Fruit fly (Drosophila melanogaster) whole organism, embryonic: ENCODE results near the gene Polr3E.

Experiments used
- Atf3 ChIP-seq: fragments of 200-800 bp; sonication (Bioruptor generic); optimal IDR thresholded peaks from 3 replicates; lab custom pipeline; 2016; ENCODE audit warnings: missing biosample characterization, missing genetic modification characterization
- CG1233 ChIP-seq: fragments of 200-800 bp; sonication (Bioruptor generic); optimal IDR thresholded peaks from 4 replicates; lab custom pipeline; 2018; ENCODE audit warnings: missing biosample characterization, mild to moderate bottlenecking, missing genetic modification characterization
- CG13123 ChIP-seq: fragments of 200-800 bp; sonication (Bioruptor generic); optimal IDR thresholded peaks from 2 replicates; lab custom pipeline; 2016; ENCODE audit warnings: missing biosample characterization, missing genetic modification characterization
- CG13424 ChIP-seq: fragments of 200-800 bp; sonication (Bioruptor generic); optimal IDR thresholded peaks from 2 replicates; lab custom pipeline; 2019; ENCODE audit warnings: missing biosample characterization, mild to moderate bottlenecking, missing genetic modification characterization, moderate library complexity
- CG14050 ChIP-seq: fragments of 200-800 bp; sonication (Bioruptor generic); IDR thresholded peaks from 3 replicates; pipeline ENCODE4 v1.3.6; 2022; ENCODE audit warnings: missing biosample characterization, missing genetic modification characterization
- CG14860 ChIP-seq: fragments of 200-800 bp; sonication (Bioruptor generic); IDR thresholded peaks from 3 replicates; pipeline ENCODE4 v1.3.6; 2022; ENCODE audit warnings: missing biosample characterization, missing genetic modification characterization; ENCODE audit not compliant: partially characterized antibody
- CG6683 ChIP-seq: fragments of 200-800 bp; sonication (Bioruptor generic); optimal IDR thresholded peaks from 2 replicates; lab custom pipeline; 2017; ENCODE audit warnings: missing biosample characterization, mild to moderate bottlenecking, missing genetic modification characterization, missing genetic modification reagents
- CG7556 ChIP-seq: fragments of 200-800 bp; sonication (Bioruptor generic); optimal IDR thresholded peaks from 2 replicates; lab custom pipeline; 2017; ENCODE audit warnings: missing biosample characterization, mild to moderate bottlenecking, missing genetic modification characterization
- CG8359 ChIP-seq: fragments of 200-800 bp; sonication (Bioruptor generic); optimal IDR thresholded peaks from 2 replicates; lab custom pipeline; 2017; ENCODE audit warnings: missing biosample characterization, mild to moderate bottlenecking, missing genetic modification characterization, borderline replicate concordance
- CG9817 ChIP-seq: fragments of 200-800 bp; sonication (Bioruptor generic); optimal IDR thresholded peaks from 2 replicates; lab custom pipeline; 2018; ENCODE audit warnings: missing biosample characterization, mild to moderate bottlenecking, missing genetic modification characterization, moderate library complexity
- Camta ChIP-seq: fragments of 200-800 bp; sonication (Bioruptor generic); optimal IDR thresholded peaks from 2 replicates; lab custom pipeline; 2016; ENCODE audit warnings: missing biosample characterization, missing genetic modification characterization
- Chrac-16 ChIP-seq: fragments of 200-800 bp; sonication (Bioruptor generic); optimal IDR thresholded peaks from 3 replicates; lab custom pipeline; 2016; ENCODE audit warnings: missing biosample characterization, missing genetic modification characterization
- Drgx ChIP-seq: fragments of 200-800 bp; sonication (Bioruptor generic); IDR thresholded peaks from 2 replicates; pipeline ENCODE4 v1.3.6; 2022; ENCODE audit warnings: missing biosample characterization, missing genetic modification characterization
- Gug ChIP-seq: fragments of 200-800 bp; sonication (Bioruptor generic); IDR thresholded peaks from 4 replicates; pipeline ENCODE4 v1.3.6; 2022; ENCODE audit warnings: missing biosample characterization, missing genetic modification characterization
- Hr78 ChIP-seq, 2 experiments: fragments of 200-800 bp in 1 of 2; fragments of >200 bp in 1 of 2; sonication (Bioruptor generic) in 1 of 2; optimal IDR thresholded peaks; 2 replicates each; lab custom pipeline; 2017 to 2019; ENCODE audit warnings: missing biosample characterization in 2 of 2, missing genetic modification characterization in 2 of 2, mild to moderate bottlenecking in 1 of 2, moderate library complexity in 1 of 2
- MTF-1 ChIP-seq: fragments of 200-800 bp; sonication (Bioruptor generic); optimal IDR thresholded peaks from 2 replicates; lab custom pipeline; 2018; ENCODE audit warnings: missing biosample characterization, mild to moderate bottlenecking, missing genetic modification characterization, borderline replicate concordance
- Opbp ChIP-seq: fragments of 200-800 bp; sonication (Bioruptor generic); IDR thresholded peaks from 3 replicates; pipeline ENCODE4 v1.3.6; 2022; ENCODE audit warnings: missing biosample characterization, missing genetic modification characterization; ENCODE audit not compliant: partially characterized antibody
- Poxn ChIP-seq: fragments of 200-800 bp; sonication (Bioruptor generic); IDR thresholded peaks from 2 replicates; pipeline ENCODE4 v1.3.6; 2022; ENCODE audit warnings: missing biosample characterization, missing genetic modification characterization
- Sox100B ChIP-seq: fragments of 200-800 bp; sonication (Bioruptor generic); optimal IDR thresholded peaks from 3 replicates; lab custom pipeline; 2018; ENCODE audit warnings: missing biosample characterization, mild to moderate bottlenecking, missing genetic modification characterization
- Sox102F ChIP-seq: fragments of 200-800 bp; sonication (Bioruptor generic); optimal IDR thresholded peaks from 2 replicates; lab custom pipeline; 2018; ENCODE audit warnings: missing biosample characterization, mild to moderate bottlenecking, missing genetic modification characterization, moderate library complexity
- Sry-δ ChIP-seq: fragments of 200-800 bp; sonication (Bioruptor generic); optimal IDR thresholded peaks from 2 replicates; lab custom pipeline; 2016; ENCODE audit warnings: missing biosample characterization, missing genetic modification characterization
- Stat92E ChIP-seq, 3 experiments: fragments of >200 bp in 2 of 3; fragments of 200-800 bp in 1 of 3; sonication (Bioruptor generic) in 1 of 3; optimal IDR thresholded peaks; 2 replicates each; lab custom pipeline; 2017 to 2019; ENCODE audit warnings: missing biosample characterization in 3 of 3, missing genetic modification characterization in 3 of 3, mild to moderate bottlenecking in 1 of 3, moderate library complexity in 1 of 3
- al ChIP-seq: fragments of 200-800 bp; sonication (Bioruptor generic); IDR thresholded peaks from 2 replicates; pipeline ENCODE4 v1.3.6; 2022; ENCODE audit warnings: missing biosample characterization, missing genetic modification characterization
- ase ChIP-seq: fragments of 200-800 bp; sonication (Bioruptor generic); IDR thresholded peaks from 3 replicates; pipeline ENCODE4 v1.3.6; 2022; ENCODE audit warnings: missing biosample characterization, missing genetic modification characterization
- bsh ChIP-seq, 2 experiments: fragments of 200-800 bp; sonication (Bioruptor generic); optimal IDR thresholded peaks; 2 replicates each; lab custom pipeline; 2017 to 2018; ENCODE audit warnings: mild to moderate bottlenecking in 2 of 2, missing biosample characterization in 2 of 2, missing genetic modification characterization in 2 of 2, moderate library complexity in 1 of 2
- dm ChIP-seq: fragments of 200-800 bp; sonication (Bioruptor generic); optimal IDR thresholded peaks from 3 replicates; lab custom pipeline; 2016; ENCODE audit warnings: missing biosample characterization, missing genetic modification characterization
- exex ChIP-seq: fragments of 200-800 bp; sonication (Bioruptor generic); optimal IDR thresholded peaks from 4 replicates; lab custom pipeline; 2018; ENCODE audit warnings: missing biosample characterization, mild to moderate bottlenecking, missing genetic modification characterization, moderate library complexity
- hb ChIP-seq: fragments of 200-800 bp; sonication (Bioruptor generic); IDR thresholded peaks from 3 replicates; pipeline ENCODE4 v1.3.6; 2022; ENCODE audit warnings: missing biosample characterization, missing genetic modification characterization; ENCODE audit not compliant: partially characterized antibody
- jigr1 ChIP-seq: fragments of 200-800 bp; sonication (Bioruptor generic); IDR thresholded peaks from 3 replicates; pipeline ENCODE4 v1.3.6; 2022; ENCODE audit warnings: missing biosample characterization, missing genetic modification characterization
- nerfin-1 ChIP-seq: fragments of 200-800 bp; sonication (Bioruptor generic); optimal IDR thresholded peaks from 3 replicates; lab custom pipeline; 2019; ENCODE audit warnings: missing biosample characterization, mild to moderate bottlenecking, missing genetic modification characterization, moderate library complexity
- nmo ChIP-seq: fragments of 200-800 bp; sonication (Bioruptor generic); optimal IDR thresholded peaks from 2 replicates; lab custom pipeline; 2018; ENCODE audit warnings: missing biosample characterization, mild to moderate bottlenecking, missing genetic modification characterization, moderate library complexity
- nom ChIP-seq: fragments of 200-800 bp; sonication (Bioruptor generic); optimal IDR thresholded peaks from 2 replicates; lab custom pipeline; 2017; ENCODE audit warnings: missing biosample characterization, missing genetic modification characterization, mild to moderate bottlenecking, moderate library complexity, missing genetic modification reagents
- oc ChIP-seq: fragments of 200-800 bp; sonication (Bioruptor generic); optimal IDR thresholded peaks from 2 replicates; lab custom pipeline; 2018; ENCODE audit warnings: missing biosample characterization, mild to moderate bottlenecking, missing genetic modification characterization, moderate library complexity
- tgo ChIP-seq: fragments of 200-800 bp; sonication (Bioruptor generic); IDR thresholded peaks from 3 replicates; pipeline ENCODE4 v1.3.6; 2022; ENCODE audit warnings: missing biosample characterization, missing genetic modification characterization

Gene Polr3E

dm6 chr3L:21031093-21031930, at the start of gene Polr3E, which contains the start of gene CG10584 (continued):
- peak; percentile 97 for TF ChIP-seq Sox100B (GFP tag; lab: Kevin White, UChicago)

- TF ChIP-seq nmo (GFP tag; lab: Kevin White, UChicago) (no peak), bsh (GFP tag; optimal IDR thresholded peaks at IDR 0.05; lab: Kevin White, UChicago) (peak in 1 of 2 experiments; percentile 12), Opbp (GFP tag; lab: Robert Waterston, UW) (no peak), oc (tag; lab: Kevin White, UChicago) (peak; percentile 82), jigr1 (no peak), tgo (GFP tag; lab: Robert Waterston, UW) (no peak)
These were observed 49.1 kb upstream of the Polr3E start for dm6 chr3L:20982544-20982943.

dm6 chr3L:20983309-20983708, 48.3 kb upstream of the Polr3E start:
- TF ChIP-seq Stat92E (GFP tag; optimal IDR thresholded peaks at IDR 0.05; lab: Kevin White, UChicago) (no peak), CG14860 (GFP tag; lab: Robert Waterston, UW) (no peak), Atf3 (no peak), Gug (GFP tag; lab: Robert Waterston, UW) (no peak)
- TF ChIP-seq, all 482 proteins: peak for 0

dm6 chr3L:20984414-20985208, 47.0 kb upstream of the Polr3E start:
- no peak for TF ChIP-seq dm (GFP tag; lab: Kevin White, UChicago)
- TF ChIP-seq nom (GFP tag; lab: Kevin White, UChicago), result peak; percentile 38
- peak; percentile 98 for TF ChIP-seq CG8359 (GFP tag; lab: Kevin White, UChicago)

- TF ChIP-seq bsh (GFP tag; optimal IDR thresholded peaks at IDR 0.05; lab: Kevin White, UChicago) (peak in 1 of 2 experiments; percentile 26), MTF-1 (GFP tag; lab: Kevin White, UChicago) (no peak), al (no peak), CG1233 (GFP tag; lab: Kevin White, UChicago) (no peak), nom (GFP tag; lab: Kevin White, UChicago) (peak; percentile 18), CG6683 (GFP tag; lab: Kevin White, UChicago) (no peak), Drgx (GFP tag; lab: Robert Waterston, UW) (peak; percentile 69), Hr78 (GFP tag; optimal IDR thresholded peaks at IDR 0.05; lab: Kevin White, UChicago) (no peak)
These were observed 44.7 kb upstream of the Polr3E start for dm6 chr3L:20986929-20987363.

dm6 chr3L:20987895-20988294, 43.7 kb upstream of the Polr3E start:
- TF ChIP-seq ase (GFP tag; lab: Robert Waterston, UW) (no peak), Sry-δ (GFP tag; lab: Kevin White, UChicago) (no peak), nerfin-1 (tag; lab: Kevin White, UChicago) (no peak), Sox102F (no peak), bsh (GFP tag; optimal IDR thresholded peaks at IDR 0.05; lab: Kevin White, UChicago) (peak in 1 of 2 experiments; percentile 2), CG9817 (tag; lab: Kevin White, UChicago) (no peak), hb (GFP tag; lab: Robert Waterston, UW) (0 out of 3 replicates have a peak, but pooled peaks have one; percentile 1), CG7556 (GFP tag; lab: Kevin White, UChicago) (no peak), Drgx (GFP tag; lab: Robert Waterston, UW) (peak; percentile 34; the same call in 1 of the 2 replicates), CG13424 (no peak), Chrac-16 (GFP tag; lab: Kevin White, UChicago) (no peak), Camta (GFP tag; lab: Kevin White, UChicago) (no peak), CG13123 (GFP tag; lab: Kevin White, UChicago) (no peak), exex (no peak), Poxn (GFP tag; lab: Robert Waterston, UW) (no peak), CG14050 (GFP tag; lab: Robert Waterston, UW) (no peak)
